Worm (Caenorhabditis elegans): ENCODE measurements around the gene Y82E9BR.20.

Y82E9BR.20 gene

DNA sequence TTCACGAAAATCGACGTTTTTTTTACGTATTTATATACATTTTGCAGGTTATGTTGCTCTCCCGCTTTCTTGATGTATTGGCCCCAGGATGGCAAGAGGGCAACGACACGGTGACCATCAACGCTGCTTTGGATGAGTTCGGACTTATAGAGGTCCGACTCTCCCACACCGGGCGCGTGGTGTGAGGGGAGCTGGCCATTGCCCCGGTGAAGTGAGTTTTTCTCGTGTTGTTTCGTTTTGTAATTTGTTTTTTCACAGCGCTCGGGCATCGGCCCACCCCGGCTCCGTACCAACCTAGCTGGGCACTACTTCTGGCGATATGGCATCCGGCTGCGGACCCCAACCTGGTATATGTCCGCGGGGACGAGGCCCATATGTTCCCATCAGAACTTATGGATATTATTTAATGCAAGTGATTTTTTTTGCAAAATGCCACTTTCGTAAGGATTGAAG, at the start of gene Y82E9BR.20:
Gene Y82E9BR.20 (plus strand): TSS at position 51 of the 453 bp plus-strand sequence.
- no peak for TF ChIP-seq dao-5 (tag; optimal IDR thresholded peaks at IDR 0.05)
- TF ChIP-seq W03F9.2 (tag; optimal IDR thresholded peaks at IDR 0.05): no peak
- no peak for TF ChIP-seq him-1 (tag; optimal IDR thresholded peaks at IDR 0.05)

DNA sequence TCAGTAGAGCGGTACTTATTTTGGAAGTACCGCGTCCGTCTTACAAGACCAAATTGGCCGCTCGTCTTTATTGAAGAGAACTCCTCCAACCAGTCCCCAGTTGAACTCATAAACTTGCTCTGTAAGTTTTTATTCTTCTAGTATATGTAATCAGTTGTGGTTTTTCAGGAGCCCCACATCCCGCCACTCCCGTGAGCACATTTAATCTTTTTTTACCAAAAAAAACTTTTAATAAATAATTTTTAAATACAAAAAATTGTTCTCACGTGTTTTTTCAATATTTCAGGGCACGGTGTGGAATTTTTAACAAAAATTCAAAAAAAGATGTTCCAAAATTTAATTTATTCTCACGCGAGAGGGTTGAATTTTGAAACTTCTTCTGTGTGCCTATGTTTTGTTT, 49.7 kb upstream of the Y82E9BR.20 start, which contains the start of gene fbxa-14:
Gene fbxa-14 (minus strand): TSS at position 101 of the 400 bp plus-strand sequence.
- TF ChIP-seq W03F9.2 (tag; optimal IDR thresholded peaks at IDR 0.05) (no peak), dao-5 (tag; optimal IDR thresholded peaks at IDR 0.05) (no peak), him-1 (tag; optimal IDR thresholded peaks at IDR 0.05) (no peak)

DNA sequence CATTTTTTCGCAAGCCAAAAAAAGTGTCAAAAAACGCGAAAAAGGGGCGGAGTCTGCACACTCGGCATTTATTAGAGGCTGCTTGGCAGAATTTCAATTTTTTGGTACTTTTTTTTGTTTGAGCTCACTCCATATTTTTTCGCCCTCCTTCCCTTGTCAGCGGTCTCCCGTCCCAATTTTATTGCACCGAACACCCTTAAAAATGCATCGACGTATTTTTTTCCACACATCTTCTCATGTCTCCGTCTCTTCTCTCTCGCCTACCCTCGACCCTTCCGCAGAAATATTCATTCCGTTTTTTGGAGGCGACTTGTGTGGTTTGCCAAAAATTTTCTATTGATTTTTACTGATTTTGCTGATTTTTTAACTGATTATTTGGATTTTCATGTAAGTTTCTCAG, 47.7 kb upstream of the Y82E9BR.20 start, which contains the start of gene Y82E9BL.18:
Gene Y82E9BL.18 (plus strand): TSS at position 301 of the 400 bp plus-strand sequence.
- TF ChIP-seq dao-5 (tag; optimal IDR thresholded peaks at IDR 0.05): no peak
- no peak for TF ChIP-seq him-1 (tag; optimal IDR thresholded peaks at IDR 0.05)
- TF ChIP-seq W03F9.2 (tag; optimal IDR thresholded peaks at IDR 0.05): no peak

- no peak for TF ChIP-seq him-1 (tag; optimal IDR thresholded peaks at IDR 0.05)
- no peak for TF ChIP-seq dao-5 (tag; optimal IDR thresholded peaks at IDR 0.05)
- TF ChIP-seq W03F9.2 (tag; optimal IDR thresholded peaks at IDR 0.05): no peak
These were observed 42.3 kb upstream of the Y82E9BR.20 start, which contains the start of gene Y82E9BL.19 for ce11 chrIII:1331894-1332293. Y82E9BL.19 (plus strand) TSS chrIII:1332016.

- TF ChIP-seq him-1 (tag; optimal IDR thresholded peaks at IDR 0.05) (no peak), dao-5 (tag; optimal IDR thresholded peaks at IDR 0.05) (no peak), W03F9.2 (tag; optimal IDR thresholded peaks at IDR 0.05) (no peak)
These were observed 34.0 kb upstream of the Y82E9BR.20 start, which contains the start of gene fbxa-5 for ce11 chrIII:1340240-1340639. fbxa-5 (minus strand) TSS chrIII:1340340.

DNA sequence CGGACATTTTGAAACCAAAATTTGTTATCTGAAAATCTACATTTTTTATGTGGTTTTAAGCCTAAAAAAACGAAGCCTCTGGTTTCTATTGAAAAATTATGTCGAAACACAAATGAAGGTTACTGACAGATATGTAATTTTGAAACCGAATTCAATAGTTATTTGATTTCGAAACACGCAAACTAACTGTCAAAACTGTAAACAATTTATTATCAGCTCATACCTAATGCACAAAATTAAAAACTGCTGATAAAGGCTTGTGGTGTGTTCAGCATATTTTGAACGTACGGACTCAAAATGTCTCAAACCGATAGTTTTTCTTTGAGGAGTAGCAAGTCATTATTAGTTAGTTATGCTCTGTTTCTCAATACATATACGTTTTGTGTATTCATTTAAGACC, 31.7 kb upstream of the Y82E9BR.20 start, which contains the start of gene fbxa-26:
Gene fbxa-26 (minus strand): TSS at position 35 of the 400 bp plus-strand sequence.
- TF ChIP-seq dao-5 (tag; optimal IDR thresholded peaks at IDR 0.05) (no peak), him-1 (tag; optimal IDR thresholded peaks at IDR 0.05) (no peak), W03F9.2 (tag; optimal IDR thresholded peaks at IDR 0.05) (no peak)

- TF ChIP-seq him-1 (tag; optimal IDR thresholded peaks at IDR 0.05) (no peak), dao-5 (tag; optimal IDR thresholded peaks at IDR 0.05) (no peak), W03F9.2 (tag; optimal IDR thresholded peaks at IDR 0.05) (no peak)
These were observed 31.2 kb upstream of the Y82E9BR.20 start, which contains the start of gene fbxa-27 for ce11 chrIII:1342919-1343419. fbxa-27 (plus strand) TSS chrIII:1342969.

ce11 chrIII:1345694-1346093, 28.5 kb upstream of the Y82E9BR.20 start, which contains the start of gene Y82E9BL.6:
Y82E9BL.6 (minus strand) TSS chrIII:1345794.
- TF ChIP-seq W03F9.2 (tag; optimal IDR thresholded peaks at IDR 0.05) (no peak), dao-5 (tag; optimal IDR thresholded peaks at IDR 0.05) (no peak), him-1 (tag; optimal IDR thresholded peaks at IDR 0.05) (no peak)

ce11 chrIII:1347003-1347402, 27.2 kb upstream of the Y82E9BR.20 start:
- no peak for TF ChIP-seq dao-5 (tag; optimal IDR thresholded peaks at IDR 0.05)
- no peak for TF ChIP-seq W03F9.2 (tag; optimal IDR thresholded peaks at IDR 0.05)
- TF ChIP-seq him-1 (tag; optimal IDR thresholded peaks at IDR 0.05): no peak

DNA sequence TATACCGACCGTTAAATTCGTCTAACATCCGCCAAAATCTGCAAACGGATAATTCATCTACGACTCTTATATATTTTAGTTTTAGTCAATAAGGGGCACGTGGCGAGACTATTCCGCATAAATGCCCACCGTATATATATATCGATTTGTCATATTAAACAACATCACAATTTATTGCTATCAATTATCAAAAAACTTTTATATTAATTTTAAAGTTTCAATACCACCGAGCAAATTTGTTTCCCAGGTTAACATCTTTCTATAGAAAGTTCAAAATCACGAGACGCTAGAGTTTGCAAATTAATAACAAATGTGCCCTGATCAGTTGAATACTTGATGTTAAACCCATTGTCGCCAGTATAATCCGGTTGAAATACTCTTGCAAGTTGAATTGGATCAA, 26.7 kb upstream of the Y82E9BR.20 start, which contains the start of gene Y82E9BL.5:
Gene Y82E9BL.5 (minus strand): TSS at position 101 of the 400 bp plus-strand sequence.
- no peak for TF ChIP-seq him-1 (tag; optimal IDR thresholded peaks at IDR 0.05)

ce11 chrIII:1349313-1349712, 24.9 kb upstream of the Y82E9BR.20 start, which contains the start of gene fbxa-25:
fbxa-25 (minus strand) TSS chrIII:1349450.
- TF ChIP-seq dao-5 (tag; optimal IDR thresholded peaks at IDR 0.05) (no peak), W03F9.2 (tag; optimal IDR thresholded peaks at IDR 0.05) (no peak), him-1 (tag; optimal IDR thresholded peaks at IDR 0.05) (no peak)

- TF ChIP-seq him-1 (tag; optimal IDR thresholded peaks at IDR 0.05): no peak
- TF ChIP-seq W03F9.2 (tag; optimal IDR thresholded peaks at IDR 0.05): no peak
- no peak for TF ChIP-seq dao-5 (tag; optimal IDR thresholded peaks at IDR 0.05)
These were observed 23.5 kb upstream of the Y82E9BR.20 start, which contains the start of gene Y82E9BL.3 for ce11 chrIII:1350745-1351144. Y82E9BL.3 (minus strand) TSS chrIII:1350845.

DNA sequence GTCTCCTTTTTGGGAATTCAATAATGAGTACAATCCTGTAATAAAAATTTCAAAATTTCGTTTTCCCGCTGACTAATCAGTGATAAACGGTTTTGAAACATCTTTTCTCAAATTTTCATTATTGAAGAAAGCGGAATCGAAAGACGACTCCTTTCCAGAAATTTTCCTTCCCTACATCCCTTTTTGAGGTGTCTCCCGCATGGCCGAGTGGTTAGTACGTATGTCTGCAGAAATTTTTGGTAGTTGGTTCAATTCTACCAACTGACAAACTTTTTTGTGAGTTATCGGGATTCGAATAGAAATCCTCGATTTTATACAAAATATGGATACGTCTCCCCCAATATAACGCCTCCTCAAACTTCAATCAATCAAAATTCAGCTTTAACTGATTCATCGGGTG, 19.7 kb upstream of the Y82E9BR.20 start:
- TF ChIP-seq W03F9.2 (tag; optimal IDR thresholded peaks at IDR 0.05) (no peak), dao-5 (tag; optimal IDR thresholded peaks at IDR 0.05) (no peak), him-1 (tag; optimal IDR thresholded peaks at IDR 0.05) (no peak)

- TF ChIP-seq W03F9.2 (tag; optimal IDR thresholded peaks at IDR 0.05) (no peak), him-1 (tag; optimal IDR thresholded peaks at IDR 0.05) (no peak), dao-5 (tag; optimal IDR thresholded peaks at IDR 0.05) (no peak)
These were observed 18.9 kb upstream of the Y82E9BR.20 start, which contains the start of gene Y82E9BL.1 for ce11 chrIII:1355320-1355719. Y82E9BL.1 (minus strand) TSS chrIII:1355420.

All from whole organism, L4/young adult.